Worm (Caenorhabditis elegans) whole organism, L2 larva: Measurements from ENCODE around the gene ZK185.4.

Experiments
- alr-1 ChIP-seq: fragments of 150-350 bp; optimal IDR thresholded peaks from 2 replicates; lab custom pipeline; 2014; ENCODE audit warnings: missing biosample characterization, missing genetic modification characterization
- ama-1 ChIP-seq: fragments of 150-350 bp; optimal IDR thresholded peaks from 2 replicates; lab custom pipeline; 2018; ENCODE audit warnings: inconsistent platforms
- blmp-1 ChIP-seq: sonication (generic microtip); optimal IDR thresholded peaks from 2 replicates; lab custom pipeline; 2017; ENCODE audit warnings: missing genetic modification characterization, mild to moderate bottlenecking, missing compliant biosample characterization, antibody characterized with exemption, moderate library complexity; ENCODE audit not compliant: insufficient read depth
- lin-13 ChIP-seq: fragments of 150-350 bp; optimal IDR thresholded peaks from 2 replicates; lab custom pipeline; 2014; ENCODE audit warnings: missing biosample characterization, missing genetic modification reagents, missing genetic modification characterization
- lsy-2 ChIP-seq, 2 experiments: fragments of 150-350 bp in 1 of 2; sonication (generic microtip) in 1 of 2; optimal IDR thresholded peaks; 2 replicates each; lab custom pipeline; 2014 to 2017; ENCODE audit warnings: missing biosample characterization in 2 of 2, missing genetic modification characterization in 2 of 2
- mbf-1 ChIP-seq: sonication (generic microtip); optimal IDR thresholded peaks from 2 replicates; lab custom pipeline; 2017; ENCODE audit warnings: missing biosample characterization, missing genetic modification characterization
- mdl-1 ChIP-seq, 2 experiments: fragments of 150-350 bp in 1 of 2; sonication (generic microtip) in 1 of 2; optimal IDR thresholded peaks; 2 replicates each; lab custom pipeline; 2017; ENCODE audit warnings: missing biosample characterization in 2 of 2, missing genetic modification characterization in 2 of 2
- nhr-10 ChIP-seq: sonication (generic microtip); optimal IDR thresholded peaks from 2 replicates; lab custom pipeline; 2017; ENCODE audit warnings: missing biosample characterization, missing genetic modification characterization
- unc-62 ChIP-seq: fragments of 150-350 bp; optimal IDR thresholded peaks from 2 replicates; lab custom pipeline; 2014; ENCODE audit warnings: missing biosample characterization, missing genetic modification reagents, missing genetic modification characterization
- zag-1 ChIP-seq: fragments of 150-350 bp; optimal IDR thresholded peaks from 2 replicates; lab custom pipeline; 2014; ENCODE audit warnings: missing biosample characterization, missing genetic modification characterization
- ztf-1 ChIP-seq: fragments of 200-800 bp; sonication (Bioruptor generic); conservative IDR thresholded peaks from 2 replicates; pipeline ENCODE4 v1.3.6; 2022; ENCODE audit warnings: missing genetic modification characterization, missing compliant biosample characterization

DNA sequence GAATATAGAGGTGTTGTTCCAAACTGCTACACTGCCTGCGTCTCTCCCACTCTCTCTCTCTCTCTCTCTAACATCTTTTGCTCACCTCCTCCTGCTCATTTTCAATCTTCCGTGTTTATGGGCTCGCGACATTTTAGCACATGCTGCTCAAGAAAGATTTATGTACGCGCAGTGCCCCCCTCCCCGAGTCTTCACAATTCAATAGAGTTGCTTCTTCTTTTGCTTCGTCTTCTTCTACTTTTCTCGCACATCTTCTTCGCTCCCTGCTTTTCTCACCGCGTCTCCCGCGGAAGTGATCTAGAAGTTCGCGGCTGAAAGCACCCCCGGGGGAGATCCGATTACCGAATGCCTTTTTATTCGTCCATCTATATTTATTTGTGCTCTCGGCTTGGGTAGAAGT lies 37.7 kb upstream of the ZK185.4 start:
- TF ChIP-seq mbf-1 (tag; lab: Kevin White, UChicago) (no peak), nhr-10 (no peak), ama-1 (no peak), zag-1 (tag; lab: Kevin White, UChicago) (no peak), ztf-1 (GFP tag; lab: Robert Waterston, UW) (no peak), unc-62 (GFP tag; lab: Kevin White, UChicago) (no peak), alr-1 (tag; lab: Kevin White, UChicago) (no peak), mdl-1 (tag; optimal IDR thresholded peaks at IDR 0.05; lab: Kevin White, UChicago) (no peak), blmp-1 (no peak), lin-13 (GFP tag; lab: Kevin White, UChicago) (no peak), lsy-2 (tag; optimal IDR thresholded peaks at IDR 0.05; lab: Kevin White, UChicago) (no peak)
